Worm (Caenorhabditis elegans): ENCODE measurements around the gene C36B7.3.

ce11 chrX:7061265-7061664 is 40.3 kb upstream of the C36B7.3 start:
- TF ChIP-seq zag-1 (tag; optimal IDR thresholded peaks at IDR 0.05), result no peak
- no peak for TF ChIP-seq snpc-4 (tag; optimal IDR thresholded peaks at IDR 0.05)
- no peak for TF ChIP-seq unc-62 (GFP tag; optimal IDR thresholded peaks at IDR 0.05)
- peak; percentile 74 for TF ChIP-seq elt-2 (tag; optimal IDR thresholded peaks at IDR 0.05)
- no peak for TF ChIP-seq ceh-82 (tag; optimal IDR thresholded peaks at IDR 0.05)
- no peak for TF ChIP-seq eor-1 (tag; optimal IDR thresholded peaks at IDR 0.05)
- TF ChIP-seq pha-4 (tag; optimal IDR thresholded peaks at IDR 0.05), result no peak
- no peak for TF ChIP-seq fkh-10 (GFP tag; optimal IDR thresholded peaks at IDR 0.05)
- no peak for TF ChIP-seq nhr-237 (tag; optimal IDR thresholded peaks at IDR 0.05)
- no peak for TF ChIP-seq jun-1 (tag; optimal IDR thresholded peaks at IDR 0.05)
- no peak for TF ChIP-seq nhr-77 (tag; optimal IDR thresholded peaks at IDR 0.05)
- no peak for TF ChIP-seq ama-1 (optimal IDR thresholded peaks at IDR 0.05)
- no peak for TF ChIP-seq elt-3 (tag; optimal IDR thresholded peaks at IDR 0.05)

Measured in whole organism, L3 larva.